Worm (Caenorhabditis elegans): Measurements from ENCODE around the gene pdi-1.

Gene pdi-1

DNA sequence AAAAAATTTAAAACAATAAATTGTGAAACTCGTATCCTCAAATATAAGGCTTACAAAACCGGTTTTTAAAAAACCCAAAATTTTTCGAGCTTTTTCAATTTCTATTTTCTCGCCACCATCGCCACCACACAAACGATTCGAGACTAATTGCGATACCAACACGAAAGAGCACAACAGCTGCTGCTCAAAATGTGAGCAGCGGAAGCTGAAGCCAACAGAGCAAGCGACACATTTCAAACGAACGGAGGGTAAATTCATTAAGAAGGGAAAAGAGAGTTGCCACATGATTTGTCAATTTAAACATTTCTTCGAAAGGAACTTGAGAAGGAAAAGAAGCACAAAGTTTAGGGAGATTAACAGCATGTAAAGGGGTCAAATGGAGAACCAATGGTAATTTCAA, 22.2 kb downstream of the pdi-1 start:
- TF ChIP-seq dao-5 (tag; optimal IDR thresholded peaks at IDR 0.05): no peak

DNA sequence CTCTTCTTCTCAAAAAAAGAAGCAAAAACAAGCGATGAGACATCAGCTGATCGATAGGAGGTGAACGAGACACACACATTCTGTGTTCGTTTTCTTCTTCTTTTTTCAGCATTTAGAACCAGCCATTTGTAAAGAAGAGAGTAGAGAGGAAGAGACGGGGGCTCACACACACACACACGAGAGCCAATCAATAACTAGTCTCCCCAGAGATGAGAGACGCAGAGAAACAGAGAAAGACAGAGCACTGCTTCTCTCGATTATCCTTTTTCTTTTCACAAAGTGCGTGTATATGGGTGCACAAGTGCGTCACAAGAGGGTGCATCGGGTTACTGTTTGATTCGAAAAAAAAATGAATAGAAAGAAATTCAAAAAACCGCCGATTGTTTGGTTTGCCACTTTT, 23.9 kb downstream of the pdi-1 start:
- TF ChIP-seq him-1 (tag; optimal IDR thresholded peaks at IDR 0.05): peak; percentile 92
- no peak for TF ChIP-seq W03F9.2 (tag; optimal IDR thresholded peaks at IDR 0.05)
- TF ChIP-seq dao-5 (tag; optimal IDR thresholded peaks at IDR 0.05): no peak

DNA sequence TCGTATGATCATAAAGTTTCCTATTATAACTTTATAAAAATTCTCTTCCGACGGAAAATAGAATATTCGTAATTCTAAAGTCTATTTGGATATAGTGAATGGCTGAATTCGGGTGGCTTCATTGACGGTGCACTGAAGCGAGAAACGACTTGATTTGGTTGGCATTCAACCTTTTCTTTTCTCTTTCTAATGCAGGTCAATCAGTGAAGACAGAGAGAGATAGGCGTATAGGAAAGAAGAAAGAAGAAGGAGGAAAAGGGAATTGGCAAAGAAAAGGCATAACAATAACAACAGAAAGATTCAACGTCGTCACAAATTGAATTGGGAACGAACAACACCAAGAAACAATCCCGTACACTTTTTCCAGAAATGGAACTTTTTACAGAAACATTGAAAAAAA, 25.8 kb downstream of the pdi-1 start:
- no peak for TF ChIP-seq W03F9.2 (tag; optimal IDR thresholded peaks at IDR 0.05)
- TF ChIP-seq dao-5 (tag; optimal IDR thresholded peaks at IDR 0.05): no peak
- no peak for TF ChIP-seq him-1 (tag; optimal IDR thresholded peaks at IDR 0.05)

DNA sequence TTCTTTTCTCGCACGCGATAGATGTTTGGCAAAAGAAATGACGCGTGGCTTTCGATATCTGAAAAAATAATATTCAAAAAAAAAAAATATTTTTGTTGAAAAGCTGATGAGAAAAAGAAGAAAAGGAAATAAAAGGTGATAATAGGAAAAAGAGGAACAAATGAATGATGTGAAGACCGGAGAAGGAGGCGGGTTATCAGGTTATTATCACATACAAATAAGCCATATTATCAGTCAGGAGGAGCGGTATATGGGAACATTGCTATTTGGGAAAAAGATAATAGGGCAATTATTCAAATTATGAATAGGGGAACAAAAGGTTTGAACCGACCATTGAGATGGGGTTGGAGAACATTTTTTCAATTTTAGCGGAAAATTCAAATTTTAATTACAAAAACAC, 27.1 kb downstream of the pdi-1 start:
- TF ChIP-seq him-1 (tag; optimal IDR thresholded peaks at IDR 0.05) (no peak), W03F9.2 (tag; optimal IDR thresholded peaks at IDR 0.05) (no peak)

DNA sequence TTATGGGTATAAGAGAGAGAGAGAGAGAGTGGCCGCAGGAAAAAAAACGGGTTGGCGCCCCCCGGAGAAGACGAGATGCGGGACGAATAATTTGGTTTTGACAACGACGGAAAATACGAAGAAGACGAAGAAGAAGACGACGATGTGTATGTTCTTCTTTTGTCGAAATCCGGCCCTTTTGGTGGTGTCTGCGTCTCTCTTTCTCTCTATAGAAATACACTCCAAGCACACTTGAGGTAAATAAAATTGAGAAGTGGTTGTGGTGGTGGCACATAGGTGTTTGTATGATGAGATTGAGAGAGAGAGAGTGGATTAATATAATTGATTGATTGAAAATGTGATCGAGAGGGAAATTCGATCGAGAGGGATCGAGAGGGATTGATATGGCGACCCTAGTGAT, 28.4 kb downstream of the pdi-1 start:
- TF ChIP-seq dao-5 (tag; optimal IDR thresholded peaks at IDR 0.05) (no peak), W03F9.2 (tag; optimal IDR thresholded peaks at IDR 0.05) (no peak), him-1 (tag; optimal IDR thresholded peaks at IDR 0.05) (no peak)

DNA sequence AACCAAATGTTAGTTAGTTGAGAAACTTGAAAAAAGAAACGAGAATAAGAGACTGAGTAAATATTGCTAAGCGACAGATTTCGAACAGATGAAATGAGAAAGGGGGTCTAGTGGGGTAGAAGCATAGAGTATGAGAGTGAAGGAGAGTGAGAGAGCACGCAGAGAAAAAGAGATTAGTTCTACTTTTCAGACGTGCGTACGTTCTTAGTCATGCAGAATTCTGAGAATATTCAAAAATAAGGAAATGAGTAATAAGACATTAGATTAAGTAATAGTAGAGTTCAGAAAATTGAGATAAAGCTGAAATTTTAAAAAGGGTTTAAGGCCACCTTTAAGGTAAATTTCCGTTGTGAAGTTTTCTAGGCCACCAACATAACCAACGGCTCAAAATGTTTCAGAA, 30.3 kb downstream of the pdi-1 start:
- TF ChIP-seq dao-5 (tag; optimal IDR thresholded peaks at IDR 0.05) (no peak), W03F9.2 (tag; optimal IDR thresholded peaks at IDR 0.05) (no peak), him-1 (tag; optimal IDR thresholded peaks at IDR 0.05) (no peak)

DNA sequence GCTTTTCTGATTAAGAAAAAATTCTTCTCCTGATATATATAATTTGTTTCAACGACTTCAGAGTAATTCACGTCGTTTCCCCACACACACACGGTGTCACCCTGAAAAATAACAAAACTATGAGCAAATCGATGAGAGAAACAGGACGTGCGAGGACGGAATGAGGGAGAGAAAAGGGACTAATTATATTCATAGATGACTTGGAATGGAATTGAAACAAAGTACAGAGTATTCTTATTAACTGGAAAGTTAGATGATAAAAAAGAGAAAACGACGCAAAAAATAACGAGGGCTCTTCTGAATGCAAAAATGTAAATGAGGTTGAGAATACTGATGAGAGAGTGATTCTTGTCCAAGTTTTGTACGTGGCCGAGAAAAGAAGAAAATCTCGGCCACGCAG, 30.9 kb downstream of the pdi-1 start, which contains the start of gene C46F11.6:
Gene C46F11.6 (minus strand): TSS at position 101 of the 400 bp plus-strand sequence.
- no peak for TF ChIP-seq dao-5 (tag; optimal IDR thresholded peaks at IDR 0.05)
- no peak for TF ChIP-seq him-1 (tag; optimal IDR thresholded peaks at IDR 0.05)
- no peak for TF ChIP-seq W03F9.2 (tag; optimal IDR thresholded peaks at IDR 0.05)

ce11 chrIII:3664224-3664623, 37.0 kb downstream of the pdi-1 start, which contains the start of gene C46F11.4:
Gene C46F11.4 (minus strand): TSS chrIII:3664304.
- TF ChIP-seq W03F9.2 (tag; optimal IDR thresholded peaks at IDR 0.05) (peak; percentile 27), him-1 (tag; optimal IDR thresholded peaks at IDR 0.05) (peak; percentile 62), dao-5 (tag; optimal IDR thresholded peaks at IDR 0.05) (no peak)

DNA sequence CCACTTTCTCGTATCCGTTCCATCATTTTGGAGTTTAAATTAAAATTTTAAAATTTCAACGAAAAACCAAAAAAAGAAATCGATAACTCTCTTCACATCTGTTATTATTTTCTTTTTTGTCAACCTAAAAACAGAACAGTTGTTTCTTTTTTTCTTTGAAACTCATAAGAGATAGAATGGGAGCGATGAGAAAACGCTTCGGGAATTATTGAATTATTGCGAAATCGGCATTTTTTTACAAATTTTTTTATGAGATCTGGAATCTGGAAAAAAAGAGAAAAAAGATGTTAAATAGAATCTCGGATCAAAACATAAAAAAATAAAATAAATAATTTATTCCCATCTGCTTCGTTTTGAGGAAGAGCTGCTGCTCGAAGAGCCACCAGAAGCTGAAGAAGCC, 43.8 kb downstream of the pdi-1 start, which contains the start of gene C46F11.5:
Gene C46F11.5 (minus strand): TSS at position 128 of the 400 bp plus-strand sequence.
- TF ChIP-seq him-1 (tag; optimal IDR thresholded peaks at IDR 0.05) (no peak), W03F9.2 (tag; optimal IDR thresholded peaks at IDR 0.05) (no peak), dao-5 (tag; optimal IDR thresholded peaks at IDR 0.05) (no peak)

- TF ChIP-seq W03F9.2 (tag; optimal IDR thresholded peaks at IDR 0.05) (no peak), dao-5 (tag; optimal IDR thresholded peaks at IDR 0.05) (no peak), him-1 (tag; optimal IDR thresholded peaks at IDR 0.05) (no peak)
Observed at ce11 chrIII:3652964-3653363, 48.3 kb downstream of the pdi-1 start.

ce11 chrIII:3652427-3652826, 48.8 kb downstream of the pdi-1 start:
- no peak for TF ChIP-seq dao-5 (tag; optimal IDR thresholded peaks at IDR 0.05)
- no peak for TF ChIP-seq him-1 (tag; optimal IDR thresholded peaks at IDR 0.05)
- TF ChIP-seq W03F9.2 (tag; optimal IDR thresholded peaks at IDR 0.05): no peak

DNA sequence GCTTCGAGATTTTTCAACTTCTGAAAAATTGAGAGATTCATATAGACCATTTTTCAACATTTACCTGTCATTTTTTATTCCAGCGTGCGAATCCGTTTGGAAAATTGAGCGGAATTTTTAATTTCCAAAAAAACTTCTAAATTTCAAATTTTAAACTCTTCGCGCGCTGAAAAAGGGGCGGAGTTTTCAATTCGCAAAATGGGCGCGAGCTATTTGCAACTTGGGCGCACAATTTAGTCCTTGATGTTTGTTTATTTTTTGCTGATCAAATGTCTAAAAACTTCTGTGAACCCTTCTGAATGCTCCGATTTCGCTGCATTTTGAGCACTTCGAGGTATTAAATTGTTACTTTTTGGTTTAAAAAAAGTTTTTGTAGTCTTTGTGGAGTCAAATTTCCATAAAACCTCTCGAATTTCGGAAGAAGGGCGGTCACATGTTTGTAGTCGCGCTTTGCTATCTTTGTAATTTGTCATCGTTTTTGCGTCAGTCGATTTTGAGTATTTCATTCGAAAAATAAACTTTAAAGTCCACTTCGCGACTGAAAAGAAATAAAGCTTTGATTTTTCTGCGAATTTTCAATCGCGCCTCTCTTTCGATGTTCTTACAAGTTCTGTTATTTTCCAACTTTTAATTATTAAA, 50.5 kb downstream of the pdi-1 start, which contains the start of the genes madf-8 and gsr-1:
Gene madf-8 (minus strand): TSS at position 156 of the 639 bp plus-strand sequence.
Gene gsr-1 (plus strand): TSS at position 231 of the 639 bp plus-strand sequence.
- TF ChIP-seq dao-5 (tag; optimal IDR thresholded peaks at IDR 0.05): no peak
- no peak for TF ChIP-seq him-1 (tag; optimal IDR thresholded peaks at IDR 0.05)
- TF ChIP-seq W03F9.2 (tag; optimal IDR thresholded peaks at IDR 0.05): no peak

DNA sequence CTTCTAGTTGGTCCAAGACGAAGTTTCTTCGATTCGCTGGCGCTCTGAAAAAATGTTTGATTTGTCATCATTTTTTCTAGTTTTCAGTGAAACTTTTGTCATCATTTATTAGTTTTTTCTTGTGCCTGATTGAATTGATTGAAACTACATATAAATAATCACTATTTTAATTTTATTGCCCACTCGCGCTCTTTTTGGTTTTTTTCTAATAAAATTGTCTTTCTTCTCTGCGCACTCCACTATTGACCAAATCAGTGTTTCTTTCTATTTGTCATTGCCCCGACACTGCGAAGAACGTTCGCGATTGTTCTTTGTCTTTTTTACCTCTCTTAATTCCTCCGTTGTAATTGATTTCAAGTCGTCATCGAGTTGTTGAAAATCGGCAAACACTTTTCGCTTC, 51.0 kb downstream of the pdi-1 start:
- TF ChIP-seq W03F9.2 (tag; optimal IDR thresholded peaks at IDR 0.05) (peak; percentile 3), him-1 (tag; optimal IDR thresholded peaks at IDR 0.05) (no peak), dao-5 (tag; optimal IDR thresholded peaks at IDR 0.05) (no peak)
